Worm (Caenorhabditis elegans): ENCODE data around the gene T05C7.5.

Gene T05C7.5

DNA sequence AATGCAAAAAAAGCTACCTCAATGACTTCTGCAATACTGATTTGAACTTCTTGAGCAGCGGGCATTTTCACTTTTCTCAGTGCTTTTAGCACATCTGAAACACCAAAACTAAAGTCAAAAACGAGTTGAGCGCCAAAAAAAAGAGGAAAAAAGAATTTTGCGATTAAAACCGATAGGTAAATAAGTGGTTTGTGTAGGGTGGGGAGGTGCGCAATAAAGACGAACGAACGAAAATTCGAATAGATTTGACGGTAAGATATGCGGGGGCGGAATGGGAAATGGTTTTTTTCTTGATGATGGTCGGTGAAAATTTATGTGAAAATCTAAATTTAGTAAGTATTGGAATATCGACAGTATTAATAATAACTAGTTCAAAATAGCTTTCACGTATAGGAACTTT, 9.9 kb downstream of the T05C7.5 start, which contains the start of gene frm-5.1:
frm-5.1 (minus strand) TSS at position 101 of the 400 bp plus-strand sequence.
- TF ChIP-seq ama-1 (optimal IDR thresholded peaks at IDR 0.05): peak; percentile 37
- no peak for TF ChIP-seq nhr-28 (tag; optimal IDR thresholded peaks at IDR 0.05)
